Fruit fly (Drosophila melanogaster): ENCODE measurements around the gene bves.
A peak's percentile ranks its signal among the peaks of the same experiment; 100 is the strongest.

The bves gene

dm6 chrX:21123499-21123898, 69.7 kb downstream of the bves start, which contains the start of gene ldd:
TSS of gene ldd (plus strand) at chrX:21123634.
- TF ChIP-seq Abd-B (GFP tag; optimal IDR thresholded peaks at IDR 0.05) (no peak), CG32264 (GFP tag; optimal IDR thresholded peaks at IDR 0.05) (no peak), dl (GFP tag; optimal IDR thresholded peaks at IDR 0.05; ENCODE audit: insufficient read depth in 1 of 2, partially characterized antibody in 2 of 2) (no peak), Vsx2 (GFP tag; optimal IDR thresholded peaks at IDR 0.05; ENCODE audit: partially characterized antibody) (no peak), Hnf4 (GFP tag; optimal IDR thresholded peaks at IDR 0.05) (no peak), br (GFP tag; optimal IDR thresholded peaks at IDR 0.05) (no peak), dmrt93B (GFP tag; optimal IDR thresholded peaks at IDR 0.05) (no peak), Dif (GFP tag; optimal IDR thresholded peaks at IDR 0.05; ENCODE audit: partially characterized antibody) (no peak), CrebA (GFP tag; optimal IDR thresholded peaks at IDR 0.05; ENCODE audit: borderline replicate concordance) (no peak), ey (GFP tag; optimal IDR thresholded peaks at IDR 0.05) (no peak), pan (optimal IDR thresholded peaks at IDR 0.05) (no peak), sage (GFP tag; optimal IDR thresholded peaks at IDR 0.05) (no peak), jim (GFP tag; optimal IDR thresholded peaks at IDR 0.05) (no peak), fru (GFP tag; optimal IDR thresholded peaks at IDR 0.05) (no peak), Jra (GFP tag; optimal IDR thresholded peaks at IDR 0.05) (no peak), psq (GFP tag; optimal IDR thresholded peaks at IDR 0.05) (no peak), Myc (optimal IDR thresholded peaks at IDR 0.05) (no peak), foxo (GFP tag; optimal IDR thresholded peaks at IDR 0.05) (no peak), CG9705 (GFP tag; optimal IDR thresholded peaks at IDR 0.05) (no peak), Dfd (GFP tag; optimal IDR thresholded peaks at IDR 0.05) (no peak)

dm6 chrX:21124176-21124575, 70.4 kb downstream of the bves start:
- TF ChIP-seq lola (GFP tag; optimal IDR thresholded peaks at IDR 0.05) (no peak), brk (GFP tag; optimal IDR thresholded peaks at IDR 0.05) (peak; percentile 46), OdsH (GFP tag; optimal IDR thresholded peaks at IDR 0.05) (peak; percentile 80), sv (GFP tag; optimal IDR thresholded peaks at IDR 0.05) (peak; percentile 65), dl (GFP tag; optimal IDR thresholded peaks at IDR 0.05; ENCODE audit: insufficient read depth in 1 of 2, partially characterized antibody in 2 of 2) (no peak), Rel (GFP tag; optimal IDR thresholded peaks at IDR 0.05) (peak; percentile 8), Rel (tag; optimal IDR thresholded peaks at IDR 0.05) (peak; percentile 19), N (GFP tag; optimal IDR thresholded peaks at IDR 0.05) (no peak), pan (optimal IDR thresholded peaks at IDR 0.05) (no peak), Hnf4 (GFP tag; optimal IDR thresholded peaks at IDR 0.05) (peak; percentile 76), Hr78 (GFP tag; optimal IDR thresholded peaks at IDR 0.05) (no peak), Hr83 (GFP tag; optimal IDR thresholded peaks at IDR 0.05; ENCODE audit: poor library complexity, severe bottlenecking) (no peak), Sp1 (GFP tag; optimal IDR thresholded peaks at IDR 0.05) (peak; percentile 85), Dif (GFP tag; optimal IDR thresholded peaks at IDR 0.05; ENCODE audit: partially characterized antibody) (no peak), dmrt93B (GFP tag; optimal IDR thresholded peaks at IDR 0.05) (peak; percentile 70), Vsx2 (GFP tag; optimal IDR thresholded peaks at IDR 0.05; ENCODE audit: partially characterized antibody) (no peak), HLH106 (tag; optimal IDR thresholded peaks at IDR 0.05) (peak; percentile 84), dsf (GFP tag; optimal IDR thresholded peaks at IDR 0.05; ENCODE audit: borderline replicate concordance) (peak; percentile 30), foxo (GFP tag; optimal IDR thresholded peaks at IDR 0.05) (peak in 1 of 2 experiments; percentile 87), h (GFP tag; optimal IDR thresholded peaks at IDR 0.05) (peak; percentile 87), Mio (GFP tag; optimal IDR thresholded peaks at IDR 0.05) (no peak), tai (GFP tag; optimal IDR thresholded peaks at IDR 0.05) (peak; percentile 55), Jra (GFP tag; optimal IDR thresholded peaks at IDR 0.05) (peak; percentile 46), rgr (GFP tag; optimal IDR thresholded peaks at IDR 0.05) (peak; percentile 88), br (GFP tag; optimal IDR thresholded peaks at IDR 0.05) (peak; percentile 74), sage (GFP tag; optimal IDR thresholded peaks at IDR 0.05) (peak; percentile 76), usp (GFP tag; optimal IDR thresholded peaks at IDR 0.05) (no peak), woc (GFP tag; optimal IDR thresholded peaks at IDR 0.05) (peak; percentile 67), fru (GFP tag; optimal IDR thresholded peaks at IDR 0.05) (peak; percentile 86), CrebA (GFP tag; optimal IDR thresholded peaks at IDR 0.05; ENCODE audit: borderline replicate concordance) (no peak), psq (GFP tag; optimal IDR thresholded peaks at IDR 0.05) (peak; percentile 85), CG32264 (GFP tag; optimal IDR thresholded peaks at IDR 0.05) (peak; percentile 49), Abd-B (GFP tag; optimal IDR thresholded peaks at IDR 0.05) (no peak), jim (GFP tag; optimal IDR thresholded peaks at IDR 0.05) (no peak), ey (GFP tag; optimal IDR thresholded peaks at IDR 0.05) (peak; percentile 86), GATAd (GFP tag; optimal IDR thresholded peaks at IDR 0.05) (peak; percentile 15), CG9705 (GFP tag; optimal IDR thresholded peaks at IDR 0.05) (peak; percentile 57), Myc (optimal IDR thresholded peaks at IDR 0.05) (no peak), Dfd (GFP tag; optimal IDR thresholded peaks at IDR 0.05) (no peak)
